Worm (Caenorhabditis elegans) whole organism, dauer: ENCODE results near the gene nhr-71.

Experiments used
- unc-62 ChIP-seq: sonication (generic microtip); optimal IDR thresholded peaks from 2 replicates; lab custom pipeline; 2017; ENCODE audit warnings: missing biosample characterization, missing genetic modification reagents, missing genetic modification characterization

nhr-71 gene

DNA sequence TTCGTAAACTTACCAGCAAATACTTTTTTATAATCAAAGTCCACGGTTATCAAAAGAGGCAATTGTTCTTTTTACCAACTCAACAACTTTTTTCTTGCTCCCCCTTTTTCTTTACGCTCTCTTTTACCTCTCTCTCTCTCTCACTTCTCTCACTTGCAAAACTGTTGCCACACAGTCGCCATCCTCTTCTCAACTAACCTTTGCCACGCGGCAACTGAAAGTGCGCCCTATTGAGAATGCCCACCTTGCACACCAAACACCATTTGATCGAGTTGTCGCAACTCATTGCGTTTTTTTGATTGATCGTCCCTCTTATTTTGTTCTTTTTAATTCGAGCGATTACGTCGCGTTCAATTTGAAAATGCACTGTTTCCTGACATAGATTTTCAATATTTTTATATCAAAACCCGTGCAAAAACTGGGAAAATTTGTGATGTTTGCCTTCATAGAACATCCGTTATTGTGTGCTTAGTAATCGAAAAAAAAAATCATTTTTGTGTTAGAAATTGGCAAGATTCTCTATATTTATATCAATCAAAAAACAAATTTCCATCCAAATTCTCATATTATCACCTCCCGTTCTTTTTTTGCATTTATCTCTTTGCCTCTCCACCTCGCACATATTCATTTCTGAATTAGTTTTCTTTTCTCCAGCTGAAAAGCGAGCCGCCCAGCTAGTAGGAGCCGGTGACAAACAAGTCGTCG lies at the start of gene nhr-71:
Gene nhr-71 (plus strand): TSS at position 655 of the 705 bp plus-strand sequence.
- no peak for TF ChIP-seq unc-62 (GFP tag; lab: Kevin White, UChicago)

DNA sequence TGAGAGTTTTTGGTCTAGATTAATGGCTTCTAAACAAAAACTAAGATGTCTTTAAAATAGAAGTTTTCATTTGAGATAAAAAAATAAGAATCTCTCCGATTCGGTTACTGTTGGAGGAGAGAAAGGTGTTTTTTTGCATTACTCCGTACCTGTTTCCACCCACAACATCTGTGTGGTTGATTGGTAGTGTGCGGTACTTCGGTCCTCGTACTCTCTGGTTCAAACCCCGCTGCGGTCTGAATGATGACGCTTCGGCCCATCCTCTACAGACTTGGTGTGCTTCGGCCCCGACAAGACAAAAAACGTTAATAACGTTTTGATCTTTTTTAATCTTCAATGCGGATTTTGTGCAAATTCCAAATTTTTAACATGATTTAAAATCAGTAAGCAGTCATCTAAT lies 49.6 kb upstream of the nhr-71 start:
- TF ChIP-seq unc-62 (GFP tag; lab: Kevin White, UChicago) = no peak

DNA sequence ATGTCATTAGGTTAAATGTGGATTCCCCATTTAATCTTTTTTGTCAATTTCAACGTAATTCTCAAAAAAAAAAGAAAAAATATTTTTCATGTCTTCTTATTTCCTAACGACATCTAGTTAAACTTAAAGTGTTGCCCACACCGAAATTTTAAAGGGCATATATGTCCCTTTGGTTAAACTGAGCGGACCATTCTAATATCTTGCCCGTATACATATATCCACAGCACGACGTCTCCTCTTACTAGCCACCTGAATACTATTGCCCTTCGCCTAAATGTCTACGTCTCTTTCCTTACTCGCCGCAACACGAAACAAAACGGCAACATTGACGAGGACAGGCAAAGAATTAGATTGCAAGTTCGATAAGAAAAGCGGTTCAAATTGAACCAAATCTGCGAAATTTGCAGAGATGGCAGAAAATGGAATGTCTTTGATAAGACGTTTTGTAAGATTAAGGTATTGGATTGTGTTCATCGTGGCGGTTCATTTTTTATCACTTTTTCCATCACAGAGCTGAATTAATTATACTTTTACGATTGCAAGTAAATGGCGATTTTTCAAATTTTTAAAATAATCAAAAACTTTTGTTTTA lies 46.4 kb upstream of the nhr-71 start:
- peak; percentile 53 for TF ChIP-seq unc-62 (GFP tag; lab: Kevin White, UChicago)

DNA sequence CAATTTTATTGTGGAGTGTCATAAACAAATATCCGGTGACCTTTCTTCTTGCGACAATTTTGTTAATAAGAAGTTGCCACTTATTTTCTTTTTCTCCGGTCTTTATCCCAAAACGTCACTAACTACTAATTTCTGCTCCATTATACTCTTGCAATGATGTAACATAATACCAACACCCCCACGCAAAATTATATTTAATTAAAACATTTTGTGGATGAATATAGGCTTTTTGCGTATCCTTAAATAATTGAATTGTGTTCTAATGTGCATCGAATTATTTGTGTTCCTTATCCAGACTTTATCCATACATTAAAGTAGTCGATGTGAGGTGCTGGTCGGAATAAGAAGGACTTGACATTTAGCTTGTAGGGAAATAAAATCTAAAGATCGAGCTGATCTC lies 44.2 kb upstream of the nhr-71 start:
- no peak for TF ChIP-seq unc-62 (GFP tag; lab: Kevin White, UChicago)

DNA sequence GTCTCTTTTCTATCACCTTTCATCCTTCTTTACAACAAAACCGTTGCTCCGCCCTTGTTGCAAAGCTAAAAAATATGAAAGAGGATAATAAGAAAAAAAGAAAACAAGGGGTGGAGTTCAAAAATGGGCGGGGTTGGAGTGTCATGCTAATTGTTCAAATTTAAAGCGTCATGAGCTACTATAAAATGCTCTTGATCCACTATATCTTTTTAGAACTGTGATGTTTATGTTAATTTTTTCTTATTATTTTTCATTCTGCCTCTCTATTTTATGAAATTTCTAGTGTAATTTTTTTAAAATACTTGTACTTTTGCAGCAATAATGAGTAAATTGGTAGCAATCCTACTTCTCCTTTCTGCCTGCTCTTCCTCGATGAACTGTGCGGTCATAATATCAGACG lies 40.5 kb upstream of the nhr-71 start, which contains the start of gene K02D3.1:
Gene K02D3.1 (plus strand): TSS at position 301 of the 400 bp plus-strand sequence.
- no peak for TF ChIP-seq unc-62 (GFP tag; lab: Kevin White, UChicago)

DNA sequence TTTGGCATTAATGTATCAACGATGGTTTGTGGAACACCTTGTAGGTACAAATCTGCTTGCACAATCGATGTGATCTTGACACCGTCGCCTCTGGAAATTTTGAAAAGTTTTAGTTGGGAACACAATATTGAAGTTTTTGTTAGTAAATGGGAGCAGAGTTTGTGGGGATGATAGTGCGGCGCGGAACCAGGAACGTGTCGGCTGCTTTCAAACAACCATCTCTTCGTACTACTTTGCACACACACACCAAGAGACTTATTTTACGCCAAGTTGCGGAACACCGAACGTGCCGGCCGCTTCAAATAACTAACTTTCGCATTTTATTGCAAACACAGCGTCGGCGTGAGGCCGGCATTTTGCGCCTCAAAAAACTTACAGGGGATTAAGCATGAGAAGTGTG lies 38.1 kb upstream of the nhr-71 start:
- TF ChIP-seq unc-62 (GFP tag; lab: Kevin White, UChicago) = no peak

DNA sequence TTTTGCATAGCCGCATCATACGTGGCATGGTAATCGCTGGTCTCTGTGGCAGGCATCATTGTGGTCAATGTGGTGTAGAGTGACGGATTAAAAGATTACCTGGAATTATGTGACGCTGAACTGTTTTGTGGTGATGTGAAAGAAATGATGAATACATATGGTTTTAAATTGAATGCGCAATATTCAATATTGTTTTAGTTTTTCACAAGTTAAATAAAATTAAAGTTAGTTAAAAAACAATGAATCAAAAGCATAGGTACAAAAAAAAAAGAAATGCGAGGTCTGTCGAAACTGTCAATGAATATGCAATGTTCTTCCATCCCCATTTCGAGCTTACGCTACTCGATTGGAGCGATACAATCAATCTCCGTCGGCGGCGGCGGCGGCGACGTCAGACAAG lies 35.2 kb upstream of the nhr-71 start, which contains the start of gene K02D3.2:
Gene K02D3.2 (minus strand): TSS at position 101 of the 400 bp plus-strand sequence.
- no peak for TF ChIP-seq unc-62 (GFP tag; lab: Kevin White, UChicago)

DNA sequence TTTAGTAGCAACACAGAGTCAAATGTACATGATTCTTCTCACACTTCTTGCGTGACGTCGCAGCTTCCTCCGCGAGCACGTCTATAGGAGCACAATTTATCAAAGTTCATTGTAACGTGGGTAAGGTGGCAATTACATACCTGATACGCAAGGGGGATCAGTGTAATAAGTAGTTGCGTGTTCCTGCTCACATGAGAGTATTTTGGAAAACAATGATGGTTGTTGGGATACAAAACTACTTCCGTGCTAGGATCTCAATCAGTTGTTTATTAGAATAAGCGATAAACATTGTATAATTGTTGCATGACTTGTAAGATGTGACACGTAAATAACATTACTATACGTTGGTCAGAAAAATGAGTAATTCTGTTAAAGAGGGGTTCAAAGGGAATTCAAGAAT lies 34.1 kb upstream of the nhr-71 start:
- no peak for TF ChIP-seq unc-62 (GFP tag; lab: Kevin White, UChicago)

DNA sequence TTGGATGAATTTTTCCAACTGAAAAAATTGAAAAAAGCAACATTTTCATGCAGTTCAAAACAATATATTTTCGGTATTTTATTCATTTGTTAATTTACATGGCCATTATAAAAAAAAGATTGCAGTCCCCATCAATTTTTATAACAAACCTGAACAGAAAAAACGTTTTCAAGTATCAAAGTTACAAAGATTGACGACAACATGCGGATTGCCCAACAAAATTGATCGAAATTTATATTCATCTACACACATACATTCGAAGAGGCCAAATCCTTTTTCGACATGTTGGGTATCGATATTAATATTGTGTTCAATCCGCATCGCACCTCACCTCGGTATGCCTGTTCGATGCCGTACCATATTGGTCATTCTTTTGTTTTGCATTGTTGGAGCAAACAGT lies 33.3 kb upstream of the nhr-71 start, which contains the start of gene K11E4.1:
Gene K11E4.1 (plus strand): TSS at position 301 of the 400 bp plus-strand sequence.
- TF ChIP-seq unc-62 (GFP tag; lab: Kevin White, UChicago) = no peak

DNA sequence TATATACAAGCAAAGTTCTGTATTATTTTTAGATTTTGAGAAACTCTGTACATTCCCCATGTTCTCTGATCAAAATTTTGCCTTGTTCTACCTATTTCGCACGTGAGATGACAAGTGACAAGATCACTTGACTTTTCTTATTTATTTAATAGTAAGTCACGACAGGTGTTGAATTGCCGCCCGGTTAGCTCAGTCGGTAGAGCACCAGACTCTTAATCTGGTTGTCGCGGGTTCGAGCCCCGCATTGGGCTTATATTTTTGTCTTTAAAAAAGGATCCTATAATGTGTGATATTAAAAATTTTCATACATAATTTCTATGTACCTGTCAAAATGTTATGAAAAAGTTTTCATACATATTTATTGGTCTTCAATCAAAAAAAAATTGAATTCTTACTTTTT lies 32.4 kb upstream of the nhr-71 start:
- TF ChIP-seq unc-62 (GFP tag; lab: Kevin White, UChicago) = no peak

DNA sequence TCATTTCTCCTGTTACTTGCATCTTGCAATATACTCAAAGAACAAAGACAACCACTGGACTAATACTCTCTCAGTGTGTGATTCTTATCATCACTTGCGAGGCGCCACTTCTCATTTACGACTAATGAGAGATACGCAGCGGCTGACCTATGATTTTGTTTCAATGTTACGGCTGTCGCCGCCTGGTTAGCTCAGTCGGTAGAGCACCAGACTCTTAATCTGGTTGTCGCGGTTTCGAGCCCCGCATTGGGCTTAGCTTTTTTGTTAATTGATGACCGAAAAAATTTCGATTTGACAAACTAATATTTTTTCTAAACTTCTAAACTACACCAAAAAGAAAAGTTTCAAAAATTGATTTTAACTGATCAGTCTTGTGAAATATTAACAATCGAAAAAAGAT lies 30.8 kb upstream of the nhr-71 start:
- no peak for TF ChIP-seq unc-62 (GFP tag; lab: Kevin White, UChicago)

DNA sequence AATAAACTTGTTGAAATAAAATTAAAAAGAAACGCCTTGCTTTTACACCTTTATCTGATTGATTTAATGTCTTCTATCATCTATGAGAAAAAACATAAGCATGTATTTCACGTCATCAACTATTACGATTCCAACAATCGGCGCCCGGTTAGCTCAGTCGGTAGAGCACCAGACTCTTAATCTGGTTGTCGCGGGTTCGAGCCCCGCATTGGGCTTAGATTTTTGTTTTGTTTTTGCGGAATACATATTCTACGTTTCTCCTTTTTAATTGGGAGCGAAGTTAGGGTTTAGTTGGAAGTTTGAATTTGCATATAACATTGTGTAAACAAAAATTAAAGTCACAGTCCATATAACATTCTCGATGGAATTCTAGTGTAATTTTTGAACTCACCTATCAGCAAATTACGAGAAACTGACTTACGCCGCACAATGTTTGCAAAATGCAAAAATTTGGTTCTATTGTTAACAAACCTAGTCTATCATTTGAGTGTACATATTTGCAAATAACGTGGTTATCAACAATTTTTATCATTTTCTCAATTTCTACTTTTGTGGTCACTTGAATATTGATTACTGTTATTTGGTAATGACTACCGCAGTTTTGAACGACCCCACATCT lies 30.0 kb upstream of the nhr-71 start, which contains the start of gene shc-3:
Gene shc-3 (plus strand): TSS at position 484 of the 619 bp plus-strand sequence.
- TF ChIP-seq unc-62 (GFP tag; lab: Kevin White, UChicago) = no peak

DNA sequence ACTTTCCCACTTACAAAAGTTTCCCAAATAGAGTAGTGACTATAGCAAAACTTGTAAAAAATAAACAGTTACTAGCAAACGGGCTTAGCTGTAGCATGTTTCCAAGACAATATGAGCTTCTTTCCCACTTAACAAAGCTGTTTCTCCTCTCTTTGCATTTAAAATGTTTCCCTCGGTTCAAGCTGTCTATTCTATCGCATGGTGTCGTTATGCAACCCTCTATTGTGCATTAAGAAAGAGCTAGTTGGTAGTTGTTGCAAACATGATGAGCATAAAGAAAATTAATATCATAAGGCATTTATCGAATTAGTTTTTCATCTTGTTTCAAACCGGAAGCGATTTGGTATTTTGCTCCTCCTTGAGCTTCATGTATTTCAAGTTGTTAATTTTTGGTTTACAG lies 24.3 kb upstream of the nhr-71 start, which contains the start of gene poml-1:
Gene poml-1 (minus strand): TSS at position 101 of the 400 bp plus-strand sequence.
- TF ChIP-seq unc-62 (GFP tag; lab: Kevin White, UChicago) = no peak

DNA sequence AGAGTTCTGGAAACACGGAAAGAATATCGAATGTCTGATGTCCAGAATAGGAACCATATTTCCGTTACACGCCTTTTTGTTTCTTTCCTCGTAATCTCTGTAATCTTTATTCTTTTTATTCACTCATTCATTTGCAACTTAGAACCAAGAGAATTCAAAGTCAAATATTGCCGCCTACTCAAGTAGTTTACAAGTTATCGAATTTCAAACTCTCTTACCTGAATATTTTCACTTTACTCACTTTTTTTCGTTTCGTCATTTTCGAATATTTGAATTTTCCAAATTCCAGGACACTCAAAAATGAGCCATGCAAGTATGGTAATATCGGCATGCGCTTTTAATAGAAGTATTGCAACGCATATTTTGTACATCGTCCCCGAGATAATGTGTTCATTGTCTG lies 22.8 kb upstream of the nhr-71 start, which contains the start of gene K11E4.6:
Gene K11E4.6 (plus strand): TSS at position 301 of the 400 bp plus-strand sequence.
- no peak for TF ChIP-seq unc-62 (GFP tag; lab: Kevin White, UChicago)

DNA sequence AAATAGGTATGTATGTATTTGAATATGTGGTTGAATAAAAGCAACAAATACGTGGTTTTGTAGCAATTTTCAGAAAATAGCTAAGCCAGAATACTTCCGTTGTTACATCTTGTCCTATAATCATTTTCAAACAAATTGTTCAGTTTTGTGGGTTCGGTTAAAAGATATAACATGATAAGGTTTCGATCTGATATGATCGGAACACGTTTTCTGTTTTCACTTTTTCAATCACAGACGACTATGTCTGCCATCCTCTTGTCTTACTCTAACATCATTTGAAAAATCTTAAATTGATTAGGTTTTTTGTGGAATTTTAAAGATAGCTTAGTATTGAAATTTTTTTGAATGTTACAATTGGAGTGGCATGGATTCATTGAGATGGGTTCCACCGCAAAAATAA lies 20.8 kb upstream of the nhr-71 start:
- no peak for TF ChIP-seq unc-62 (GFP tag; lab: Kevin White, UChicago)

DNA sequence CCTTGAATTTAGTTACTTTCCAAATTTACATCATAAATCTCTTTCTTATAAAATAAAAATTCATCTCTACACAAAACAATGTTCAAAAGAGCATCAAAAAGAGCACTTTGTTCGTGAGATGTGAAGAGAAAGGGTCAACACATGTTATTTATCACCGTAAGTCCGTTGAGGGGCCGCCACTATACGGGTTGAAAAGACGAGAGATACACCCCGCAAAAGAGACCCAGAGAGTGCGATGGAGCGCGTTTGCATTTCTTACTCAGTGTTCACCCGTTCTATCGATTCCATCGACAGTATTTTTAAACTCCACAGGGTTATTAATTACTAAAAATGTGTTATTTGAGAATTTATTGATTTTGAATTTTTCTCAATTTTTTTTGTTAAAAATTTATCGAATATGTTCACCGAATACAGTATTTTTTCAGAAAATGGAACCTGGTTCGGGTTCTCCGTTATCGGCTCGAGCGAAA lies 20.2 kb upstream of the nhr-71 start, which contains the start of gene pix-1:
Gene pix-1 (plus strand): TSS at position 420 of the 470 bp plus-strand sequence.
- TF ChIP-seq unc-62 (GFP tag; lab: Kevin White, UChicago) = no peak
